Worm (Caenorhabditis elegans) whole organism, young adult: ENCODE measurements around the gene R08C7.11.

Source experiments
- B0019.2 ChIP-seq: fragments of 200-800 bp; sonication (Bioruptor generic); conservative IDR thresholded peaks from 2 replicates; pipeline ENCODE4 v1.3.6; 2022; ENCODE audit warnings: missing genetic modification reagents, missing genetic modification characterization, missing compliant biosample characterization
- B0035.1 ChIP-seq: sonication (generic microtip); optimal IDR thresholded peaks from 2 replicates; lab custom pipeline; 2016; ENCODE audit warnings: missing genetic modification characterization, mild to moderate bottlenecking, missing compliant biosample characterization, missing genotype, missing genetic modification reagents
- B0336.3 ChIP-seq: fragments of 200-800 bp; sonication (Bioruptor generic); IDR thresholded peaks from 2 replicates; pipeline ENCODE4 v1.3.6; 2022; ENCODE audit warnings: missing genetic modification characterization, missing compliant biosample characterization
- D2030.7 ChIP-seq: fragments of 200-800 bp; sonication (Bioruptor generic); IDR thresholded peaks from 2 replicates; pipeline ENCODE4 v1.3.6; 2022; ENCODE audit warnings: missing genetic modification reagents, missing genetic modification characterization, missing compliant biosample characterization
- F39B2.1 ChIP-seq: fragments of 200-800 bp; sonication (Bioruptor generic); IDR thresholded peaks from 2 replicates; pipeline ENCODE4 v1.3.6; 2022; ENCODE audit warnings: missing genetic modification reagents, missing genetic modification characterization, missing compliant biosample characterization
- F49E8.2 ChIP-seq: sonication (generic microtip); optimal IDR thresholded peaks from 3 replicates; lab custom pipeline; 2017; ENCODE audit warnings: missing genetic modification characterization, mild to moderate bottlenecking, missing compliant biosample characterization, antibody characterized with exemption, moderate library complexity; ENCODE audit not compliant: insufficient read depth
- K11D2.4 ChIP-seq: fragments of 200-800 bp; sonication (Bioruptor generic); IDR thresholded peaks from 2 replicates; pipeline ENCODE4 v1.3.6; 2022; ENCODE audit warnings: missing genetic modification reagents, missing genetic modification characterization, missing compliant biosample characterization
- Y53F4B.3 ChIP-seq: fragments of 200-800 bp; sonication (Bioruptor generic); IDR thresholded peaks from 2 replicates; pipeline ENCODE4 v1.3.6; 2022; ENCODE audit warnings: missing genetic modification reagents, missing genetic modification characterization, missing compliant biosample characterization
- Y95B8A.8 ChIP-seq: fragments of 200-800 bp; sonication (Bioruptor generic); IDR thresholded peaks from 2 replicates; pipeline ENCODE4 v1.3.6; 2022; ENCODE audit warnings: missing genetic modification reagents, missing genetic modification characterization, missing compliant biosample characterization
- aptf-3 ChIP-seq: fragments of 200-800 bp; sonication (Bioruptor generic); IDR thresholded peaks from 2 replicates; pipeline ENCODE4 v1.3.6; 2022; ENCODE audit warnings: missing genetic modification characterization, missing compliant biosample characterization
- attf-3 ChIP-seq: fragments of 200-800 bp; sonication (Bioruptor generic); conservative IDR thresholded peaks from 2 replicates; pipeline ENCODE4 v1.3.6; 2022; ENCODE audit warnings: missing genetic modification reagents, missing genetic modification characterization, missing compliant biosample characterization
- attf-5 ChIP-seq: fragments of 200-800 bp; sonication (Bioruptor generic); optimal IDR thresholded peaks from 2 replicates; lab custom pipeline; 2018; ENCODE audit warnings: mild to moderate bottlenecking, missing genetic modification characterization, missing compliant biosample characterization
- cebp-1 ChIP-seq, 2 experiments: fragments of 200-800 bp in 1 of 2; sonication (Bioruptor generic) in 1 of 2; sonication (generic microtip) in 1 of 2; IDR thresholded peaks in 1 of 2; optimal IDR thresholded peaks in 1 of 2; 2 replicates each; pipeline versions ENCODE4 v1.3.6 to Lab custom; 2017 to 2022; ENCODE audit warnings: missing compliant biosample characterization in 2 of 2, missing genetic modification characterization in 2 of 2, mild to moderate bottlenecking in 1 of 2, missing genetic modification reagents in 1 of 2, moderate library complexity in 1 of 2
- ceh-27 ChIP-seq: fragments of 200-800 bp; sonication (Bioruptor generic); optimal IDR thresholded peaks from 2 replicates; lab custom pipeline; 2018; ENCODE audit warnings: mild to moderate bottlenecking, missing genetic modification characterization, moderate library complexity, missing compliant biosample characterization
- ceh-58 ChIP-seq: fragments of 200-800 bp; sonication (Bioruptor generic); IDR thresholded peaks from 2 replicates; pipeline ENCODE4 v1.3.6; 2022; ENCODE audit warnings: missing genetic modification characterization, missing compliant biosample characterization
- chd-7 ChIP-seq: sonication (generic microtip); optimal IDR thresholded peaks from 2 replicates; lab custom pipeline; 2016; ENCODE audit warnings: mild to moderate bottlenecking, missing genetic modification characterization, moderate library complexity, missing compliant biosample characterization
- die-1 ChIP-seq: sonication (generic microtip); optimal IDR thresholded peaks from 2 replicates; lab custom pipeline; 2016; ENCODE audit warnings: missing genotype, mild to moderate bottlenecking, missing genetic modification characterization, missing compliant biosample characterization
- dox-1 ChIP-seq: fragments of 200-800 bp; sonication (Bioruptor generic); IDR thresholded peaks from 2 replicates; pipeline ENCODE4 v1.3.6; 2022; ENCODE audit warnings: missing genetic modification reagents, missing genetic modification characterization, missing compliant biosample characterization
- dpff-1 ChIP-seq: sonication (generic microtip); optimal IDR thresholded peaks from 2 replicates; lab custom pipeline; 2017; ENCODE audit warnings: mild to moderate bottlenecking, missing genetic modification characterization, missing compliant biosample characterization
- egl-44 ChIP-seq: fragments of 200-800 bp; sonication (Bioruptor generic); IDR thresholded peaks from 2 replicates; pipeline ENCODE4 v1.3.6; 2022; ENCODE audit warnings: missing genetic modification reagents, missing genetic modification characterization, missing compliant biosample characterization
- egrh-3 ChIP-seq: fragments of 200-800 bp; sonication (Bioruptor generic); IDR thresholded peaks from 2 replicates; pipeline ENCODE4 v1.3.6; 2022; ENCODE audit warnings: missing genetic modification reagents, missing genetic modification characterization, missing compliant biosample characterization
- ets-4 ChIP-seq: fragments of 200-800 bp; sonication (Bioruptor generic); optimal IDR thresholded peaks from 2 replicates; lab custom pipeline; 2018; ENCODE audit warnings: mild to moderate bottlenecking, missing genetic modification characterization, missing compliant biosample characterization
- hmg-20 ChIP-seq: fragments of 200-800 bp; sonication (Bioruptor generic); IDR thresholded peaks from 2 replicates; pipeline ENCODE4 v1.3.6; 2022; ENCODE audit warnings: missing genetic modification reagents, missing genetic modification characterization, missing compliant biosample characterization
- lag-1 ChIP-seq: fragments of 200-800 bp; sonication (Bioruptor generic); IDR thresholded peaks from 2 replicates; pipeline ENCODE4 v1.3.6; 2022; ENCODE audit warnings: missing genetic modification reagents, missing genetic modification characterization, missing compliant biosample characterization
- let-526 ChIP-seq: fragments of 200-800 bp; sonication (Bioruptor generic); IDR thresholded peaks from 2 replicates; pipeline ENCODE4 v1.3.6; 2022; ENCODE audit warnings: missing genetic modification reagents, missing genetic modification characterization, missing compliant biosample characterization
- lsl-1 ChIP-seq: fragments of 200-800 bp; sonication (Bioruptor generic); optimal IDR thresholded peaks from 2 replicates; lab custom pipeline; 2018; ENCODE audit warnings: mild to moderate bottlenecking, missing genetic modification characterization, moderate library complexity, missing compliant biosample characterization
- madf-10 ChIP-seq: sonication (generic microtip); optimal IDR thresholded peaks from 2 replicates; lab custom pipeline; 2016; ENCODE audit warnings: mild to moderate bottlenecking, missing genetic modification characterization, missing compliant biosample characterization
- madf-3 ChIP-seq: fragments of 200-800 bp; sonication (Bioruptor generic); IDR thresholded peaks from 2 replicates; pipeline ENCODE4 v1.3.6; 2022; ENCODE audit warnings: missing genetic modification reagents, missing genetic modification characterization, missing compliant biosample characterization
- madf-8 ChIP-seq: fragments of 200-800 bp; sonication (Bioruptor generic); conservative IDR thresholded peaks from 2 replicates; pipeline ENCODE4 v1.3.6; 2022; ENCODE audit warnings: missing genetic modification reagents, missing genetic modification characterization, missing compliant biosample characterization
- mcd-1 ChIP-seq: fragments of 200-800 bp; sonication (Bioruptor generic); IDR thresholded peaks from 2 replicates; pipeline ENCODE4 v1.3.6; 2022; ENCODE audit warnings: missing genetic modification reagents, missing genetic modification characterization, missing compliant biosample characterization
- mel-28 ChIP-seq: sonication (generic microtip); optimal IDR thresholded peaks from 2 replicates; lab custom pipeline; 2016; ENCODE audit warnings: borderline replicate concordance, mild to moderate bottlenecking, missing genetic modification characterization, missing compliant biosample characterization
- nfyb-1 ChIP-seq: fragments of 200-800 bp; sonication (Bioruptor generic); IDR thresholded peaks from 2 replicates; pipeline ENCODE4 v1.3.6; 2022; ENCODE audit warnings: missing genetic modification reagents, missing genetic modification characterization, missing compliant biosample characterization
- nhr-120 ChIP-seq: fragments of 200-800 bp; sonication (Bioruptor generic); IDR thresholded peaks from 2 replicates; pipeline ENCODE4 v1.3.6; 2022; ENCODE audit warnings: missing genetic modification characterization, missing compliant biosample characterization
- rcor-1 ChIP-seq: fragments of 200-800 bp; sonication (Bioruptor generic); IDR thresholded peaks from 2 replicates; pipeline ENCODE4 v1.3.6; 2022; ENCODE audit warnings: missing genetic modification reagents, missing genetic modification characterization, missing compliant biosample characterization
- repo-1 ChIP-seq: sonication (generic microtip); optimal IDR thresholded peaks from 2 replicates; lab custom pipeline; 2017; ENCODE audit warnings: mild to moderate bottlenecking, missing genetic modification characterization, missing compliant biosample characterization
- sdz-38 ChIP-seq: sonication (generic microtip); optimal IDR thresholded peaks from 2 replicates; lab custom pipeline; 2016; ENCODE audit warnings: missing genotype, missing genetic modification characterization, missing compliant biosample characterization
- snpc-1.1 ChIP-seq: sonication (generic microtip); optimal IDR thresholded peaks from 2 replicates; lab custom pipeline; 2017; ENCODE audit warnings: missing genetic modification characterization, mild to moderate bottlenecking, missing compliant biosample characterization, antibody characterized with exemption, moderate library complexity, missing genotype, missing genetic modification reagents; ENCODE audit not compliant: insufficient read depth
- snpc-4 ChIP-seq, 5 experiments: fragments of 150-350 bp in 1 of 5; sonication (generic microtip) in 4 of 5; optimal IDR thresholded peaks; 2 replicates each; lab custom pipeline; 2014 to 2018; ENCODE audit warnings: missing genetic modification characterization in 5 of 5, missing biosample characterization in 3 of 5, antibody characterized with exemption in 2 of 5, mild to moderate bottlenecking in 2 of 5, missing compliant biosample characterization in 2 of 5, missing genotype in 2 of 5, moderate library complexity in 2 of 5, missing genetic modification reagents in 1 of 5
- tbp1 ChIP-seq: fragments of 200-800 bp; sonication (Bioruptor generic); optimal IDR thresholded peaks from 2 replicates; lab custom pipeline; 2018; ENCODE audit warnings: mild to moderate bottlenecking, missing genetic modification characterization, missing compliant biosample characterization
- tbx-9 ChIP-seq: sonication (generic microtip); optimal IDR thresholded peaks from 2 replicates; lab custom pipeline; 2016; ENCODE audit warnings: borderline replicate concordance, missing genetic modification characterization, inconsistent platforms, missing compliant biosample characterization
- unc-130 ChIP-seq: sonication (generic microtip); optimal IDR thresholded peaks from 2 replicates; lab custom pipeline; 2016; ENCODE audit warnings: missing genetic modification reagents, missing genetic modification characterization, missing compliant biosample characterization
- zfh-2 ChIP-seq: fragments of 200-800 bp; sonication (Bioruptor generic); conservative IDR thresholded peaks from 2 replicates; pipeline ENCODE4 v1.3.6; 2022; ENCODE audit warnings: missing genetic modification reagents, missing genetic modification characterization, missing compliant biosample characterization
- zim-3 ChIP-seq: sonication (generic microtip); optimal IDR thresholded peaks from 2 replicates; lab custom pipeline; 2017; ENCODE audit warnings: mild to moderate bottlenecking, missing genetic modification characterization, moderate library complexity, missing compliant biosample characterization
- ztf-22 ChIP-seq: fragments of 200-800 bp; sonication (Bioruptor generic); optimal IDR thresholded peaks from 2 replicates; lab custom pipeline; 2018; ENCODE audit warnings: mild to moderate bottlenecking, missing genetic modification characterization, moderate library complexity, missing compliant biosample characterization
- ztf-26 ChIP-seq: sonication (generic microtip); optimal IDR thresholded peaks from 2 replicates; lab custom pipeline; 2017; ENCODE audit warnings: missing genetic modification characterization, missing compliant biosample characterization

The R08C7.11 gene

DNA sequence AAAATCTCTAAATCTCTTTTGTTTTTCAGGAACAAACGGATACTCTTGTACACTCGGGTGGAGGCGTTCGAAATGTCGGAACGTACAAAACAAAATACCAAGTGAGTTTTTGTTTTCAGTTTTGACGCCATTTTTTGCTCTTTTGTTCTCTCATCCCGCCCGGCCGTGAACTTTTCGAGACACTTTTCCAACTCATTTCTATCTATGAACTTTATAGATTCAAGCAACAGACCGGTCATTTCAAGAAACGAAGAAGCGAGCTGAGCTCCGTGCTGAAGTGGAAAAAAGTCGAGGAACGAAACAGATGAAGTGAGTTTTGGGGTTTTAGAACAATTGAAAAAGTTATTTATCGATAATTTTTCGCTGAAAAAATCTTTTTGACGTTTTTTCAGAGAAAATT, 44.2 kb downstream of the R08C7.11 start (continued):
- no peak for TF ChIP-seq tbx-9 (tag; lab: Kevin White, UChicago)
- no peak for TF ChIP-seq Y53F4B.3

DNA sequence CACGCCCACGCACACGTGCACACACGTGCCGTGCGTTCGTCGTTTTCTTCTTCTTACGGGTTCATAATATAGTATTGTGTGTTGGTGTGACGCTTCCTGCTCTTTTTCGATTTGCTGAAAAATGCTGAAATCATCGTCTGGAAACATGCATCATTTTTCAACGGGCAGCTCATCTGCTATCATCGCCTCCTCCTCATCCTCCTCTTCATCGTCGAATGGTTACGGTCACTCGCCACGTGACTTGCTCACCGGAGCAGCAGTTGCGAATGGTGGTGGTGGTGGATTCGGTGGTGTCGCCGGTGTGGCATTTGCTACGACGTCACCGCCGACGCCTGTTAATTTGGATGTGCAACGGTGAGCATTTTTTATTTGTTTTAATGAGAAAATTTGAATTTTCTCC, 46.0 kb downstream of the R08C7.11 start:
- TF ChIP-seq repo-1 (peak; percentile 7), tbx-9 (tag; lab: Kevin White, UChicago) (no peak), zfh-2 (GFP tag; lab: Robert Waterston, UW) (peak; percentile 58; the same call in 1 of the 2 replicates), ztf-26 (tag; lab: Kevin White, UChicago) (peak; percentile 20), madf-3 (0 out of 2 replicates have a peak, but pooled peaks have one; percentile 12), snpc-4 (GFP tag; optimal IDR thresholded peaks at IDR 0.05; lab: Kevin White, UChicago) (no peak), snpc-4 (tag; optimal IDR thresholded peaks at IDR 0.05; lab: Kevin White, UChicago) (no peak), cebp-1 (GFP tag; IDR thresholded peaks at IDR 0.05; lab: Robert Waterston, UW) (no peak), cebp-1 (tag; optimal IDR thresholded peaks at IDR 0.05; lab: Kevin White, UChicago) (peak; percentile 28), ztf-22 (peak; percentile 5), nfyb-1 (GFP tag; lab: Robert Waterston, UW) (no peak), tbp1 (GFP tag; lab: Kevin White, UChicago) (peak; percentile 6), madf-10 (tag; lab: Kevin White, UChicago) (no peak), Y95B8A.8 (GFP tag; lab: Robert Waterston, UW) (0 out of 2 replicates have a peak, but pooled peaks have one; percentile 20), dox-1 (GFP tag; lab: Robert Waterston, UW) (0 out of 2 replicates have a peak, but pooled peaks have one; percentile 36), attf-3 (GFP tag; lab: Robert Waterston, UW) (no peak), chd-7 (tag; lab: Kevin White, UChicago) (peak; percentile 17), egl-44 (0 out of 2 replicates have a peak, but pooled peaks have one; percentile 51), ceh-58 (GFP tag; lab: Robert Waterston, UW) (no peak), sdz-38 (tag; lab: Kevin White, UChicago) (no peak), ceh-27 (GFP tag; lab: Kevin White, UChicago) (no peak), attf-5 (GFP tag; lab: Kevin White, UChicago) (peak; percentile 10), rcor-1 (GFP tag; lab: Robert Waterston, UW) (no peak), ets-4 (GFP tag; lab: Kevin White, UChicago) (no peak), die-1 (no peak), egrh-3 (no peak), lsl-1 (no peak)

DNA sequence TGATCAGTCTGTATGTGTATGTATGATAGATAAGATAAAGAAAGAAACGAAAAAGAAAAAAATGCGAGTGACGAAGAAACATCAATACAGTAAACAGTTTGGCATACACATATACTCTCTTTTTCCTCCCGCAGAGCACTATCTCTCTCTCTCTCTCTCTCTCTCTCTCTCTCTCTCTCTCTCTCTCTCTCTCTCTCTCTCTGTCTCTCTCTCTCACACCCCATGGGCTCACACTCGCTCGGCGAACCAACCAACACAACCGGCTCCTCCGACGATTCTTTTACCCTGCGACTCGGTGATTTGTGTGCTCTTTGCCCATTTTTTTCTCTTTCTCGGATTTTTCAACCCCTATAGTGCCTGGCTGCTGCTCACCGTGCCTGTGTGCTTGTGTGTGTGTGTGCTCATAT, 47.7 kb downstream of the R08C7.11 start:
- no peak for TF ChIP-seq K11D2.4 (GFP tag; lab: Robert Waterston, UW)
- no peak for TF ChIP-seq B0336.3 (GFP tag; lab: Robert Waterston, UW)
- no peak for TF ChIP-seq lsl-1
- TF ChIP-seq attf-3 (GFP tag; lab: Robert Waterston, UW), result no peak
- no peak for TF ChIP-seq F49E8.2
- no peak for TF ChIP-seq F39B2.1
- TF ChIP-seq dpff-1 (tag; lab: Kevin White, UChicago), result no peak
- no peak for TF ChIP-seq mel-28
- no peak for TF ChIP-seq nhr-120 (GFP tag; lab: Robert Waterston, UW)
- TF ChIP-seq aptf-3 (GFP tag; lab: Robert Waterston, UW), result no peak
- no peak for TF ChIP-seq lag-1 (GFP tag; lab: Robert Waterston, UW)
- no peak for TF ChIP-seq zim-3 (tag; lab: Kevin White, UChicago)
- TF ChIP-seq madf-8 (GFP tag; lab: Robert Waterston, UW), result no peak
- no peak for TF ChIP-seq snpc-4 (GFP tag; optimal IDR thresholded peaks at IDR 0.05; lab: Kevin White, UChicago)
- TF ChIP-seq snpc-4 (tag; optimal IDR thresholded peaks at IDR 0.05; lab: Kevin White, UChicago), result no peak
- TF ChIP-seq nfyb-1 (GFP tag; lab: Robert Waterston, UW), result no peak
- TF ChIP-seq B0035.1 (tag; lab: Kevin White, UChicago), result no peak
- no peak for TF ChIP-seq D2030.7 (GFP tag; lab: Robert Waterston, UW)
- no peak for TF ChIP-seq hmg-20 (GFP tag; lab: Robert Waterston, UW)
- no peak for TF ChIP-seq unc-130
- no peak for TF ChIP-seq snpc-1.1 (tag; lab: Kevin White, UChicago)
- TF ChIP-seq let-526 (GFP tag; lab: Robert Waterston, UW), result no peak
- peak; percentile 69 for TF ChIP-seq mcd-1 (GFP tag; lab: Robert Waterston, UW)
- no peak for TF ChIP-seq B0019.2 (GFP tag; lab: Robert Waterston, UW)
